Worm (Caenorhabditis elegans) whole organism, dauer: ENCODE data around the gene F28A12.10.

ENCODE experiments used
- unc-62 ChIP-seq: sonication (generic microtip); optimal IDR thresholded peaks from 2 replicates; lab custom pipeline; 2017; ENCODE audit warnings: missing biosample characterization, missing genetic modification reagents, missing genetic modification characterization

The F28A12.10 gene

DNA sequence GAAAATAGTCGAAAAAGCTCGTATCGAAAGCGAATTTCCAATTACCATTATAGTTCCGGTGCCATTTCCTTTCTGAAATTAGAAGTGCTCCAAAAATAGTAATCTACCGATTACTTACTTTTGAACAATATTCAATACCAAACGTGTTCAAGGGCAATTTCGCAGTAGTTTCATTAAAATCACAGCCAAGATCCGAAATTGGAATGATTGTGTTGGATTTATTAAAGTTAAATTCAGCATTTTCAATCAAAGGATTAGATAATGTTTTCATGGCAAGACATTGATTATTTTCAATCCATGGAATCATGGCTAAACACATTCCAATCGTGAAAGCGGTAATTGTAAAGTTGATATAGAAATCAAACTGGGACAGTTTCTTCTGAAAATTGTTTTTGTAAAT lies 4.8 kb downstream of the F28A12.10 start:
- TF ChIP-seq unc-62: no peak

DNA sequence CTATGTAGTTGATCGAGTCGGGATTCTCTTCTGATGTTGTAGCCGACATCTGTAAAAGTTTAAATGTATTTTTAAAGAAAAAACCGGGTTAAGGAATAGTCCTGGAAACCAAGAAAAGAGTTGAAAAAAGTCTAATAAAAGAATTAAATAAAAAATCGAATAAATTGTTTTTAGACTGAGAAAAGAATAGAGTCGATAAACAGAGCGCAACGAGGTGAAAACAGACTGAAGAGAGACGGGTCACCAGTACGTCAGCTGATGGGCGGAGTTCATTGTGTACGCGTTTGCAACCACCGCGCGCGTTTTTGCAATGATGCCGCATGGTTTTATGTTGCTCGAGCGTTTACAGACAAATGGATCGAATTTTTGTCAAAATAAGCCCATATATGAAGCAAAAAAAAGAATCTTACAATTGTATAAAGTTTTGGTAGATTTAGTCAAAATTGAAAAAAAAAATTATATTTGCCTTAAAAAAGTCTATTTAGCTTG lies 6.2 kb downstream of the F28A12.10 start, which contains the start of gene atg-18:
atg-18 (minus strand) TSS at position 51 of the 489 bp plus-strand sequence.
- TF ChIP-seq unc-62: no peak

DNA sequence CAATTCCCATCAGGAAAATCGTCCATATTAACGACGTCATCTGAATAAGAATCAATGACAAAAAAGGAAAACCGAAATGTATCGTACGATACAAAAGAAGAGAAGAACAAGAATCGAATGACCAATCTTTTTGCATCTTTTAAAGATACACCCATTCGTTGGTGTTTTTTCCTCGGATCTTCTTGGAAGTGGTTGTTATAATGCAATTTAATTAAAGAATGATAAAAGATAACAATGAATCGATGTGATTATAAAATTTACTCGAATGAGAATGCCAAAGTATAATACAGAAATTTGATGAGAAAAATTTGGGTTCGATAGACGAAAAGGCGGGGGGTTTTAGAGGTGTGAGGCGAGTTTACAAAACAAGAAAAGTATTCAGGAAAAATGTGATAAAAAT lies 8.5 kb downstream of the F28A12.10 start, which contains the start of gene F41E6.12:
F41E6.12 (minus strand) TSS at position 101 of the 400 bp plus-strand sequence.
- no peak for TF ChIP-seq unc-62

DNA sequence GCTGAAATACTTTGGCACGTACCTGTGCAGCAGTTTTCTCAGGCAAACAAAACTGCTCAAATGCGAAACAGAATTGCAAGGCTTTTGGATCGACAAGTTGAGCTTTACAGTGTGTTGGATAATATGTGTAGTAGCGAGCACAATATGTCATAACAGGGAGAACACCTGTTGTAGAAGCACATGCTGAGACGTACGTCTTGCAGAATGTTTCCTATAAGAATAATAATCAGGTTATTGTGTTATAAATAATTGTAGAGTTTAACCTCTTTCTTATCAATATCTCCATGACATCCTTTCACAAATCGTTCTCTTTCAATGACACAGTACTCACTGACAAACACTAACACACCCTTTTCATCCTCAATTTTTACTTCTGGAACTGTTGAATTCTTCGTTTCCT lies 10.0 kb downstream of the F28A12.10 start:
- no peak for TF ChIP-seq unc-62

DNA sequence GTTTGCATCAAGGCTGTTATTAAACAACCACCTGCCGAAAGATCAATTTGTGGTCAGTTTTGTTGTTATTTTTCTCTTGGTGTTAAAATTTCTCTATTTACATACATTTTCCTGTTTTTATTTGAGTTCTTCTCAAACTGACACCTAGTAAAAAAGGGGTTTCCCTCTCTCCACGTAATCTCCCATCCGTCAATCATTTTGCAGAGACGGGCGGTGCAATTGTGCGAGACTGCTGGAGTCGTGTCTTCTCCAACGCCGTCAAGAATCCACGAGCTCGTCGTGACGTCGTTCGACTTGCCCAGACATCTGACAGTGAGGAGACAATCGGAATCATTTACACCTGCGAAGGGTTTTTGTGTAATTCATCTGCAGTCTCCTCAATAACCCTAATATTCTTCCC lies 11.2 kb downstream of the F28A12.10 start:
- no peak for TF ChIP-seq unc-62

DNA sequence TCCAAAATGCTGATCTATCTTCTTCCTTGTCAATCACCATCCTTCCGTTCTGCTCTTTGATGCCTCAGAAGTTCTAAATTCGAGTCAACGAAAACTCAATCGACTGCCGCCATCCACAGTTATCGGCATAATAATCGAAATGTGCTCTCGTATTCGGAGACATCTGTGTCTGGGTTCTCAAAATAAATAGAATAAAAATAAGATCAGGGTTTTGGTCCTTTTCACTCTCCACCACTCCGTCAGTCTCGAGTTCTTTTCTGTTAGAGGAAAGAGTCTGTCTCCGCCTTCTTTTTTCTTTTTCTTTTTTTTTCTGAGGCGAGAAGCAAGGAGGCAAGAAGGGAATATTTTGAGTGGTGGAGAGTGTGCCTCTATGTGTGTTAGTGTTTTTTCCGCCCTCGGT lies 13.8 kb downstream of the F28A12.10 start, which contains the start of gene F41E6.17:
F41E6.17 (plus strand) TSS at position 348 of the 400 bp plus-strand sequence.
- no peak for TF ChIP-seq unc-62

DNA sequence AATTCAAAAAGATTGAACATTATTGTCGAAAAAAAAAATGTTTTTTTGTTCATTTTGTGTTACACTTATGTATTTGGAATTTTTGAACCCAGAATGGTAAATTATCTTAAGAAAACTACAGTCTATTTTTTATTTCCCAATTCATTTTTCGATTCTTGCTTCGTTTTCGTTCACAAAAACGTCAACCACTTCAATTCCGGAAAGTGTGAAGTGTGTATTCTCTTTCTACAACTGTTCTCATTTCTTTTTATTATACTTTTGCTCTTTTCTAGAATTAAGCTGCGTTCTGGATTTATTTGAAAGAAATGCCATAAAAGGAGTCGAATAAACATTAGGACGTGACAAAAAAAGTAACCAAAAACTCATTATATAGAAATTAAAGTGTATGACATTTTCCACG lies 15.3 kb downstream of the F28A12.10 start, which contains the start of gene F41E6.1:
F41E6.1 (plus strand) TSS at position 301 of the 400 bp plus-strand sequence.
- TF ChIP-seq unc-62: no peak

DNA sequence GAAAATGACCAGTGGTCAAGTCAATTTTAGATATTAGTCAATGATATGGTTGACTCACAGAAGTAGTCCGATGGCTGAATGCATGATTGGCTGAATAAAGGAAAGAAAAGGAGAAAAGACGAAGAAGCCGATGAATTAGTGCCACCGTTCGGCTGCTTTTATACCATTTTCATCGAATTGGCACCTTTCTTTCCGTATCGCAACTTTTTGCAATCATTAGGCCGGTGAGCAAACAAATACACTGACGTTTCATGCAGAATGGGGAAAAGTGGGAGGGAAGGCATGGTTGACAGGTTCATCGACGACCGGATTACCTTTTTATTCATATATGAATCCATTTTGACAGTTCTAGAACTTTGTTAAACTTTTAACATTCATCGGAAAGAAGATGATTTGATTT lies 16.4 kb downstream of the F28A12.10 start, which contains the start of gene idpc-2:
idpc-2 (minus strand) TSS at position 101 of the 400 bp plus-strand sequence.
- TF ChIP-seq unc-62: no peak

DNA sequence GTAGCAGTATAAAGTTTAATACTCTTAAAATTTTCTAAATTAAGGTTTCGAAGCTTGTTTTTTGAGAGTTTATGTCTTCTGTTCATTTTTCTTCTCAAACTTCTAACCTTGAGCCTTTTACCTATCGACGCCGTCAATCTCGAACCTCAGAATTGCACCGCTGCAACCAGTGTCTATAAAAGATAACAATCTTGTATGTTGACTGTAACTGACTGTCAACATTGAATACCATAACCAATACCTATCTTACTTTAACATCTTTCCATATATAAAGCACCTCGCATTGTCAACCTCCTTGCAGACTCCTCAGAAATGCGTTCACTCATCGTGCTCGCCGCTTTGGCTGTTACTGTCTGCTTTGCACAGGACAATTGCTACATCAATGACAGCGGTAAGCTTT lies 18.8 kb downstream of the F28A12.10 start, which contains the start of gene grd-5:
grd-5 (plus strand) TSS at position 295 of the 400 bp plus-strand sequence.
- no peak for TF ChIP-seq unc-62

DNA sequence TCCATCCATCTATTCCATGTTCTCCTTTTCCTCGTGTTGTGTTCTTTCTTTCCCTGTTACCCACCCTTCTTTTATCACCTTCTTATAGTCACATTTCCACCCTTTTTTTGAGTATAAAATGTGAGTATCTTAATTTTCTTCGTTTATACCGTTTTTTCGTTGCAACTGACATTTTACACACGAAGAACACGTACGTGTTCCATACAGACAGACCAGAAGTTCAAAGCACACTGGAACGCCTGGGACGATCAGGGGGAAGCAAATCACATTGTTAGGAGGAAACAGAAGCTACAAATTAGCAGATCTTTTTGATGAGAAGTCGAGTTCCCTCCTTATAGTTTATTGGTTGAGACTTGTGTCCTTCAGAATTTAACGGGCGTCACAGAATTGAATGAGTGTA lies 21.9 kb downstream of the F28A12.10 start:
- TF ChIP-seq unc-62: no peak

DNA sequence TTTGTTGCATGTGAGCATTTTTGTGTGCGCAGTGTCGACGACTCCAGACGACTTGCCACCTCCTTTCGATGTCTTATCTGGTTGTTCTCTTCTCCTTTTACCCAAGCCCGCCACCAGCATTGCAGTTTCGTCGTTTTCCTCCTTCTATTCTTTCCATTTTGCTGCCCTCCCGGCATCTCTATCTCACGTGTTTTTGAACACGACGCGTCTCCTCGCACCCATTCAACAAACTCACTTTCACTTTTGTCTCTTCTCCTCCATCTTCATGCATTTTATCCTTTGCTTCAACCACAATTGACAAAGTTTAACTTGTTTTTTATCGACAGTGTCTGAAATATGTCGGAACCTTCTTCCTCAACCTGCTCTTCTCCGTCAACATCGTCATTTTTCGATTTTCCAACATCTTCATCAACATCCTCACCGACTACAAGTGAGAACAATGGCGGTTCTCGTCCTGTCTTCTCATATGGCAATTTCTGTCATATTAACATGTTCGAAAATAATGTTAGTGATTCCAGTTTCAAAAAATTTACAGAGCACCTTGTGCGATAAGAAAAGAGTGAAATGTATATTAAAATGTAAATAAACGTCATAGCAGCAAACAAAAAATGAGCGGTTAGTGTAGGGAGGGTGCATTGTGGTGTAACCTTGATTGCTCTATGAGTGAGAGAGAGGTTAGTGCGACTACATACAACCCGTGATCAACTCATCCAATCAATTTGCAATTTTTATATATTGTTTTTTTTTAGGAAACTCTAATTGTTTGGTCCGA lies 26.7 kb downstream of the F28A12.10 start, which contains the start of gene fip-4:
fip-4 (minus strand) TSS at position 636 of the 772 bp plus-strand sequence.
- TF ChIP-seq unc-62: no peak

DNA sequence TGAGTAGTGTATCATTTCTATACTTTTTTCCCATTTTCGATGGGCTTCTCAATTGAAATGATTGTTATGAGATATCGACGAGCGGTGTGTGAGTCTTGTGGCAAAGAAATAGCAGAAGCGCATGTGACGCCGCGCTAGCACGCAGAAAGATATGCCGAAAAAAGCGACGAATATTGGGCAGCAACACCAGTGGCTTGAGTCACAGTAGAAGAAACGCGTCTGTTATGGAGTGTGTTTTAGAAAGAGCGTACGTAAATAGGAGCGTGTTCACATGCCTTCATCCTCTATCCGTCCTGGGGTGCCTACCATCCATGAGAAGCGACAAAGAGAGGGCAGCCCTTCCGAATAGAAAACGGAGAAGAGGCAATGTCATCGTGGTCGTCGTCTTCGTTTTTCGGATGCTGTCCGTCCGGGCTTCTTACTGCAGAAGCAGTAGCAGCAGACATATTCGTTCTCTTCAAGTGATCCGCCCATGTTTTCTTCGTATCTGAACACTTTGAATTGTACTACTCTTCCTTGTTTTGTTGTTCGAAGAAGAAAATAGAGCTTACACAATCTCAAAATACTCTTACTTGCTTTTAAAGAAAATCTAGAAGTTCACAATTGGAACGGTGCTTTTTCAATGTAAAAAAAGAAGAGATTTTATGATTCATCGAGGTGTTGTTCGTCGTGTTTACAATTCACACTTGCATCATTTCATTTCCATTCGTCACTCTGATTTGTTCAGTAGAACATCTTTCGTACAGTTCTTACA lies 27.6 kb downstream of the F28A12.10 start:
- TF ChIP-seq unc-62: no peak

DNA sequence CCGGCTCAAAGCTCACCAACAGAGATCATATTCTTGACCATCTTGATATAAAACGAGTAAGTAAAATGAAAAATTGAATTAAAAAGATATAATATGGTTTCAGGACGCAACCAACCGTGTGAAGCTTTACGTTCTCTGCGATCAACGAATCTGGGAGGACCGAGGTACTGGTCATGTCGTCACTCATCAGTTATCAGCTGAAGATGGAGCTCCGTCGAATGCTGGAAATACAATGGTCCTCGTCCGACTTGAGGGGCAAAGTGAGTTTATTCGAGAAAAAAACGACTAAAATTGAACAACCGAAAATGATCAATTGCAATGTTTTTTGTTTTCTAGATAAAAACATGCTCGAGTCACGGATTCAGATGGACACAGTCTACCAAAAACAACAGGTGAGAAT lies 29.1 kb downstream of the F28A12.10 start:
- no peak for TF ChIP-seq unc-62

DNA sequence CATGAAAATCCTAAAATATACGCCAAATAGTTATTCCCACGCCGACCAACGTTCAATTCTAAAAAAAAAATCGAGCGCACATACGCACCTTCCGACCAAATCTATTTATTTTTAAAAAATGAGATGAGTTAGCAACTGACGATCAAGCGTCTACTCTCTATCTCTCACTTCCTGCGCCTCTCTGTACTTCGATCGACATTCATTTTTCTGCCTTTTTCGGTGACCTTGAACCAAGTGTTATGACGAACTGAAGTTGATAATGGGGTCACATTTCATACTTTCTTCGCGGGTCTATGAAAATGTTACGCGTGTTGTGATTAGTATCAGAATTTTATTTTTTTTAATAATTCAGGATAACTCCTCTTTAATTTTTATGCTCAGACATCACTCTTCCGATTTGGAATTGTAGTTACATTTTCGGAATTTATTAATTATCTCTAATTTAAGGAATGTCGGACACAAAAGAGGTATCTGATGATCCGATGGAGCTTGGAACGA lies 30.2 kb downstream of the F28A12.10 start, which contains the start of gene smk-1:
smk-1 (plus strand) TSS at position 448 of the 498 bp plus-strand sequence.
- no peak for TF ChIP-seq unc-62

DNA sequence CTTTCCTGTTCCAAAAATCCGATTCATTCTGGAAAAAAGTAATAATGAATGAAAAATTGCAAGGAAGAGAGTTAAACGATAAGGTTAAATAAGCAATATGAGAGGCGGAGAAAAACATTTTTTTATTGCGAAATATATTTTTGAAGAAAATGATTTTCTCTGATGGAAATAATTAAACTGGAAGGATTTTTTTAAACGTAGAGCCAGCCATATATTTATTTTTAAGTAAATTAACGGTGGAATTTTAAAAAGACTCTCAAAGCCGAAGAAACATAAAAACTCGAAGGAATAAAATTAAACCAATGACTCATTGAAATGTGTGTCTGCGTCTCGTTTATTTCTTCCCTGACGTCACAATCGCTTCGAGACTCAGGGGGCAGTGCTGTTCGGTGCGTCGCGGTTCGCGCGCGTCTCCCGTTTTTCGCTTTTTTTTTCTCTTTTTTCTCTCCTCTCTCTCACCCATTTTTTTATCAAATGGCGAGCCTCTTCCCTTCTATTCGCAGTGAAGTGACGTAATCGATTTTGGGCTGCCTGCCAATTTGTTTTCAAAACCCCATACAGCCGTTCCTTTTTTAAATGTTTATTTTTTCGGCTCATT lies 31.4 kb downstream of the F28A12.10 start, which contains the start of gene vps-60:
vps-60 (minus strand) TSS at position 30 of the 598 bp plus-strand sequence.
- no peak for TF ChIP-seq unc-62

DNA sequence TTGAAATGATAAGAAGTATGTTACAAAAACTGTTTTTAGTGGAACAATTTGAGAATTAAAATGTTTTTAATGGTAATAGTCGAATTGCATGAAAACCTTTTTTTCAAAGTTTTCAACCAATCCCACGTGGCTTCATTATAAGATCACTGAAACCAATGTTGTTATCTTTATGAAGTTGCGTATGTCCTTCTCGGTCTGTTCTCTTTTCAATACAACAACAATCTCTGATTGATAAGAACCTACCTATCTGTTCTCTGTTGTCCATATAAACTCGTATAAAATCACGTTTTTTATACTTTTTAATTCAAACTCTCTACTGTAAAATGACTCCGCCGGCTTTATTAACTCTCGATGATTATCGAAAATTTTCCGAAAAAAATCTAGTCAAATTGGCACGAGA lies 34.3 kb downstream of the F28A12.10 start, which contains the start of gene F41E6.5:
F41E6.5 (plus strand) TSS at position 209 of the 400 bp plus-strand sequence.
- TF ChIP-seq unc-62: no peak
